Worm (Caenorhabditis elegans) whole organism, L1 larva: Measurements from ENCODE around the gene txt-18.
A peak's percentile ranks its signal among the peaks of the same experiment; 100 is the strongest.

ENCODE experiments used
- C04F5.9 ChIP-seq: sonication (generic microtip); optimal IDR thresholded peaks from 2 replicates; lab custom pipeline; 2016; ENCODE audit warnings: missing genetic modification characterization, missing compliant biosample characterization
- C34B4.2 ChIP-seq: sonication (generic microtip); optimal IDR thresholded peaks from 2 replicates; lab custom pipeline; 2017; ENCODE audit warnings: mild to moderate bottlenecking, missing genetic modification characterization, missing compliant biosample characterization
- aha-1 ChIP-seq: fragments of 150-350 bp; optimal IDR thresholded peaks from 2 replicates; lab custom pipeline; 2014; ENCODE audit warnings: missing biosample characterization, missing genetic modification characterization
- aly-2 ChIP-seq: fragments of 150-350 bp; optimal IDR thresholded peaks from 2 replicates; lab custom pipeline; 2014; ENCODE audit warnings: missing biosample characterization, missing genetic modification characterization
- ceh-88 ChIP-seq: fragments of 200-800 bp; sonication (Bioruptor generic); IDR thresholded peaks from 2 replicates; pipeline ENCODE4 v1.3.6; 2022; ENCODE audit warnings: missing genetic modification characterization, missing compliant biosample characterization
- dpl-1 ChIP-seq, 3 experiments: fragments of 150-350 bp in 2 of 3; sonication (generic microtip) in 1 of 3; optimal IDR thresholded peaks; 2 replicates each; lab custom pipeline; 2014 to 2017; ENCODE audit warnings: missing biosample characterization in 3 of 3, missing genetic modification characterization in 3 of 3, missing genetic modification reagents in 3 of 3
- efl-1 ChIP-seq, 4 experiments: fragments of 150-350 bp; optimal IDR thresholded peaks in 3 of 4; peaks in 1 of 4; 1 replicate in 1 of 4; 2 replicates in 3 of 4; lab custom pipeline; 2014; ENCODE audit warnings: missing biosample characterization in 2 of 4, missing genetic modification characterization in 2 of 4, missing genetic modification reagents in 2 of 4
- efl-3 ChIP-seq: fragments of 200-800 bp; sonication (Bioruptor generic); optimal IDR thresholded peaks from 2 replicates; lab custom pipeline; 2018; ENCODE audit warnings: mild to moderate bottlenecking, missing genetic modification characterization, missing compliant biosample characterization
- egl-13 ChIP-seq: sonication (generic microtip); optimal IDR thresholded peaks from 2 replicates; lab custom pipeline; 2016; ENCODE audit warnings: missing genotype, missing genetic modification reagents, missing genetic modification characterization, missing compliant biosample characterization
- ets-5 ChIP-seq: fragments of 200-800 bp; sonication (Bioruptor generic); IDR thresholded peaks from 2 replicates; pipeline ENCODE4 v1.3.6; 2022; ENCODE audit warnings: missing genetic modification characterization, missing compliant biosample characterization
- fkh-10 ChIP-seq: sonication (generic microtip); optimal IDR thresholded peaks from 2 replicates; lab custom pipeline; 2017; ENCODE audit warnings: missing biosample characterization, missing genetic modification reagents, missing genetic modification characterization
- fkh-8 ChIP-seq: sonication (generic microtip); optimal IDR thresholded peaks from 2 replicates; lab custom pipeline; 2016; ENCODE audit warnings: mild to moderate bottlenecking, missing genetic modification characterization, missing compliant biosample characterization
- fos-1 ChIP-seq: fragments of 150-350 bp; optimal IDR thresholded peaks from 2 replicates; lab custom pipeline; 2014; ENCODE audit warnings: missing biosample characterization, missing genetic modification characterization
- grh-1 ChIP-seq: fragments of 200-800 bp; sonication (Bioruptor generic); IDR thresholded peaks from 2 replicates; pipeline ENCODE4 v1.3.6; 2022; ENCODE audit warnings: missing genetic modification reagents, missing genetic modification characterization, missing compliant biosample characterization
- hlh-17 ChIP-seq: fragments of 200-800 bp; sonication (Bioruptor generic); optimal IDR thresholded peaks from 2 replicates; lab custom pipeline; 2018; ENCODE audit warnings: missing genetic modification characterization, mild to moderate bottlenecking, missing compliant biosample characterization, moderate library complexity, borderline replicate concordance
- hpl-2 ChIP-seq: fragments of 150-350 bp; optimal IDR thresholded peaks from 2 replicates; lab custom pipeline; 2014; ENCODE audit warnings: missing biosample characterization, missing genetic modification reagents, missing genetic modification characterization
- isw-1 ChIP-seq: fragments of 200-800 bp; sonication (Bioruptor generic); IDR thresholded peaks from 2 replicates; pipeline ENCODE4 v1.3.6; 2022; ENCODE audit warnings: missing genetic modification characterization, missing compliant biosample characterization
- jun-1 ChIP-seq: fragments of 150-350 bp; optimal IDR thresholded peaks from 2 replicates; lab custom pipeline; 2014; ENCODE audit warnings: missing biosample characterization, missing genetic modification reagents, missing genetic modification characterization
- lin-14 ChIP-seq: fragments of 200-800 bp; sonication (Bioruptor generic); optimal IDR thresholded peaks from 2 replicates; lab custom pipeline; 2018; ENCODE audit warnings: mild to moderate bottlenecking, missing genetic modification characterization, moderate library complexity, missing compliant biosample characterization
- lin-15B ChIP-seq: fragments of 150-350 bp; sonication (generic microtip); optimal IDR thresholded peaks from 3 replicates; lab custom pipeline; 2014; ENCODE audit warnings: missing biosample characterization, missing genetic modification characterization
- lin-35 ChIP-seq, 2 experiments: fragments of 150-350 bp; optimal IDR thresholded peaks; 2 replicates each; lab custom pipeline; 2014; ENCODE audit warnings: missing biosample characterization in 2 of 2, missing genetic modification characterization in 2 of 2, missing genetic modification reagents in 2 of 2
- lin-39 ChIP-seq: fragments of 150-350 bp; optimal IDR thresholded peaks from 2 replicates; lab custom pipeline; 2014; ENCODE audit warnings: missing biosample characterization, missing genetic modification reagents, missing genetic modification characterization
- lir-3 ChIP-seq: sonication (generic microtip); optimal IDR thresholded peaks from 2 replicates; lab custom pipeline; 2016; ENCODE audit warnings: mild to moderate bottlenecking, missing genetic modification characterization, moderate library complexity, missing compliant biosample characterization; ENCODE audit not compliant: poor library complexity
- lsy-2 ChIP-seq, 2 experiments: fragments of 150-350 bp; optimal IDR thresholded peaks; 2 replicates each; lab custom pipeline; 2014; ENCODE audit warnings: missing biosample characterization in 2 of 2, missing genetic modification characterization in 2 of 2
- mep-1 ChIP-seq: fragments of 150-350 bp; optimal IDR thresholded peaks from 2 replicates; lab custom pipeline; 2014; ENCODE audit warnings: missing biosample characterization, missing genetic modification characterization
- nhr-11 ChIP-seq: fragments of 150-350 bp; optimal IDR thresholded peaks from 2 replicates; lab custom pipeline; 2014; ENCODE audit warnings: missing biosample characterization, missing genetic modification characterization
- nhr-12 ChIP-seq: sonication (generic microtip); optimal IDR thresholded peaks from 2 replicates; lab custom pipeline; 2017; ENCODE audit warnings: missing biosample characterization, missing genetic modification characterization
- nhr-20 ChIP-seq: sonication (generic microtip); optimal IDR thresholded peaks from 2 replicates; lab custom pipeline; 2016; ENCODE audit warnings: mild to moderate bottlenecking, missing genetic modification characterization, missing compliant biosample characterization
- nhr-28 ChIP-seq: fragments of 150-350 bp; optimal IDR thresholded peaks from 2 replicates; lab custom pipeline; 2014; ENCODE audit warnings: missing biosample characterization, missing genetic modification characterization
- nhr-47 ChIP-seq: sonication (generic microtip); optimal IDR thresholded peaks from 2 replicates; lab custom pipeline; 2016; ENCODE audit warnings: mild to moderate bottlenecking, missing genetic modification characterization, moderate library complexity, missing compliant biosample characterization
- nhr-71 ChIP-seq: sonication (generic microtip); optimal IDR thresholded peaks from 2 replicates; lab custom pipeline; 2016; ENCODE audit warnings: mild to moderate bottlenecking, missing genetic modification characterization, moderate library complexity, missing compliant biosample characterization
- nhr-85 ChIP-seq: sonication (generic microtip); peaks from one replicate; lab custom pipeline; 2016; ENCODE audit warnings: missing genetic modification characterization, inconsistent platforms, missing compliant biosample characterization
- nhr-90 ChIP-seq: sonication (generic microtip); optimal IDR thresholded peaks from 2 replicates; lab custom pipeline; 2016; ENCODE audit warnings: mild to moderate bottlenecking, missing genetic modification characterization, missing compliant biosample characterization; ENCODE audit not compliant: poor library complexity
- pag-3 ChIP-seq: sonication (generic microtip); optimal IDR thresholded peaks from 2 replicates; lab custom pipeline; 2017; ENCODE audit warnings: missing genetic modification characterization, mild to moderate bottlenecking, missing compliant biosample characterization, antibody characterized with exemption, borderline replicate concordance; ENCODE audit not compliant: insufficient read depth
- pax-3 ChIP-seq: fragments of 200-800 bp; sonication (Bioruptor generic); optimal IDR thresholded peaks from 2 replicates; lab custom pipeline; 2018; ENCODE audit warnings: mild to moderate bottlenecking, missing genetic modification characterization, moderate library complexity, missing compliant biosample characterization
- rnt-1 ChIP-seq: sonication (generic microtip); optimal IDR thresholded peaks from 2 replicates; lab custom pipeline; 2016; ENCODE audit warnings: mild to moderate bottlenecking, missing genetic modification characterization, moderate library complexity, missing compliant biosample characterization
- skn-1 ChIP-seq: fragments of 150-350 bp; optimal IDR thresholded peaks from 2 replicates; lab custom pipeline; 2014; ENCODE audit warnings: missing biosample characterization, missing genetic modification characterization
- snu-23 ChIP-seq: sonication (generic microtip); optimal IDR thresholded peaks from 2 replicates; lab custom pipeline; 2016; ENCODE audit warnings: missing genetic modification characterization, missing compliant biosample characterization
- sox-4 ChIP-seq: sonication (generic microtip); optimal IDR thresholded peaks from 2 replicates; lab custom pipeline; 2016; ENCODE audit warnings: missing genetic modification characterization, missing compliant biosample characterization
- sptf-1 ChIP-seq: fragments of 150-350 bp; optimal IDR thresholded peaks from 2 replicates; lab custom pipeline; 2014; ENCODE audit warnings: missing biosample characterization, missing genetic modification characterization
- sup-37 ChIP-seq: fragments of 200-800 bp; sonication (Bioruptor generic); optimal IDR thresholded peaks from 2 replicates; lab custom pipeline; 2018; ENCODE audit warnings: mild to moderate bottlenecking, missing genetic modification characterization, missing compliant biosample characterization
- swsn-7 ChIP-seq: sonication (generic microtip); optimal IDR thresholded peaks from 2 replicates; lab custom pipeline; 2016; ENCODE audit warnings: missing genetic modification characterization, missing compliant biosample characterization
- tlp-1 ChIP-seq: fragments of 150-350 bp; optimal IDR thresholded peaks from 2 replicates; lab custom pipeline; 2014; ENCODE audit warnings: missing biosample characterization, missing genetic modification characterization
- unc-30 ChIP-seq: sonication (generic microtip); optimal IDR thresholded peaks from 2 replicates; lab custom pipeline; 2017; ENCODE audit warnings: missing biosample characterization, missing genetic modification characterization
- unc-98 ChIP-seq: fragments of 200-800 bp; sonication (Bioruptor generic); IDR thresholded peaks from 2 replicates; pipeline ENCODE4 v1.3.6; 2022; ENCODE audit warnings: missing genetic modification characterization, missing compliant biosample characterization
- vab-15 ChIP-seq: sonication (generic microtip); optimal IDR thresholded peaks from 2 replicates; lab custom pipeline; 2017; ENCODE audit warnings: missing genotype, mild to moderate bottlenecking, missing genetic modification characterization, missing compliant biosample characterization
- xbp-1 ChIP-seq: sonication (generic microtip); optimal IDR thresholded peaks from 2 replicates; lab custom pipeline; 2016; ENCODE audit warnings: missing genetic modification characterization, missing compliant biosample characterization
- ztf-11 ChIP-seq, 2 experiments: sonication (generic microtip); optimal IDR thresholded peaks; 2 replicates each; lab custom pipeline; 2016 to 2017; ENCODE audit warnings: missing genetic modification characterization in 2 of 2, missing biosample characterization in 1 of 2, missing compliant biosample characterization in 1 of 2
- ztf-4 ChIP-seq: fragments of 150-350 bp; optimal IDR thresholded peaks from 2 replicates; lab custom pipeline; 2014; ENCODE audit warnings: missing biosample characterization, missing genetic modification characterization

txt-18 gene

DNA sequence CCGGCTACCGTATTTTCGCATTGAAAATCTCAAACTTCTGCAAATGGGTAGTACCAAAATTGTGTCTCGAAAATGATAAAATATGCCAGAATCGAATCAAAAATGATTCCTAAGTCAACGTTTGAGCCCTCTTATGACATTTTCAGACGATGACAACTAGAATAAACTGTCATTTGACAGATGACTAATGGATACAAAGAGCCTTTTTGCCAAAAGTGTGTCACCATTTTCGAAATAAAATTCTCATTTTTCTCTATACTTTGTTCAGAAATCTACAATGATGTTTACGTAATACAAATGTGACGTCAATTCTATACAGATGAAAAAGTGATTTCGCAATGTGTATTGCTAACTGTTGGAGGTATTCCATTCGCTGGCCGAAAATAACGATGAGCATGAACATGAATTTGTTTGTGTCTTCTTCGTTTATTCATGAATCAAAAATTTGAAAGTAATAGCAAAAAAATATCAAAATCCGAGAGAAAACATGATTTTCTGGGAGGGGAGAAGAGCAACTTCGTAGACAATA, 2.7 kb downstream of the txt-18 start (continued):
- TF ChIP-seq hlh-17 (GFP tag; lab: Kevin White, UChicago) (no peak), fos-1 (tag; lab: Kevin White, UChicago) (peak; percentile 73), hpl-2 (peak; percentile 80), unc-98 (GFP tag; lab: Robert Waterston, UW) (0 out of 2 replicates have a peak, but pooled peaks have one; percentile 6), efl-1 (optimal IDR thresholded peaks at IDR 0.05; lab: Kevin White, UChicago) (peak; percentile 16 to 57), efl-1 (GFP tag; optimal IDR thresholded peaks at IDR 0.05 in 1 of 2; lab: Kevin White, UChicago) (no peak), lin-39 (tag; lab: Kevin White, UChicago) (no peak), egl-13 (tag; lab: Kevin White, UChicago) (no peak), nhr-28 (no peak), fkh-8 (peak; percentile 71), lsy-2 (tag; optimal IDR thresholded peaks at IDR 0.05; lab: Kevin White, UChicago) (peak; percentile 53 to 63), dpl-1 (GFP tag; optimal IDR thresholded peaks at IDR 0.05; lab: Kevin White, UChicago) (peak in 2 of 3 experiments; percentile 24 to 33), pax-3 (tag; lab: Kevin White, UChicago) (peak; percentile 68), nhr-85 (tag; lab: Kevin White, UChicago) (peak; percentile 76), swsn-7 (tag; lab: Kevin White, UChicago) (peak; percentile 33), xbp-1 (tag; lab: Kevin White, UChicago) (peak; percentile 27), C04F5.9 (tag; lab: Kevin White, UChicago) (peak; percentile 5), lin-14 (GFP tag; lab: Kevin White, UChicago) (peak; percentile 49), pag-3 (no peak), rnt-1 (tag; lab: Kevin White, UChicago) (no peak), grh-1 (0 out of 2 replicates have a peak, but pooled peaks have one; percentile 13), lin-35 (GFP tag; optimal IDR thresholded peaks at IDR 0.05; lab: Kevin White, UChicago) (peak in 1 of 2 experiments; percentile 66), nhr-47 (tag; lab: Kevin White, UChicago) (peak; percentile 61), sptf-1 (tag; lab: Kevin White, UChicago) (no peak), C34B4.2 (tag; lab: Kevin White, UChicago) (no peak), jun-1 (tag; lab: Kevin White, UChicago) (no peak), nhr-20 (tag; lab: Kevin White, UChicago) (peak; percentile 56), lir-3 (tag; lab: Kevin White, UChicago) (peak; percentile 48), snu-23 (GFP tag; lab: Kevin White, UChicago) (peak; percentile 70), skn-1 (tag; lab: Kevin White, UChicago) (peak; percentile 57), efl-3 (GFP tag; lab: Kevin White, UChicago) (no peak), ztf-4 (peak; percentile 86)

DNA sequence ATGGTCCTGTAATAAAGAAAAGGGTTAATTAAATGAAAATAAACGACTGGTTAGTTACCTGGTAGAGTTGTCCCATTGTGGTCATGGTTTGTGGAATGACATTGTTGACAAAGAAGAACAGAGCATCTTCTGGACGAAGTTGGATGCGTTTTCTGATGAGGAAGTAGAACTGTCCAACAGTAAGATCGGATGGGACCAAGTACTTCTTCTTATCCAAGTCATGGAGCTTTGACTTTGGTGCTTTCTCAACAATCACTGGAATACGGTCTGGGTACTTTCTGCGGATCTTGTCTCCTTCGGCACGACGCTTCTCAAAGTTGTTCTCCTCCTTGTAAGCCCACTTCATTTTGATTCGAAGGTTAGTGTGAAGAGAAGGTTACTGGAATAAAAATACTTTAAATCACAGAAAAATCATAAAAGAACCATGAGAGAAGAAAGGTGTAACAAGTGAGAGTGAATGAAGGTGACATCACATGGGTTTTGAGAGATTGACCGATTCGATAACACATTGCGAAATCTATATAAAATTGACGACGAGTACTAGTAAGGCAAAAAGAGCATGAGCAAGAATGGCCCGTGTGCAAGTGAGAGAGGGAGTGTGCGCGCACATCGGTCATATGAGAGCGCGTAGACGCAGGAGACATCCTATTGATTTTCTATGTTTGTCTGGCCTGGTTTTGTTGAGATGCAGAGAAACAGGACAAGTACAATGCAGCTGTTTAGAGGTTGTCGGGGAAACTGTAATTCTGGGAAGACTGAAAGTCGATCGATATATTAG, 3.7 kb downstream of the txt-18 start, which contains the start of gene lgg-1:
TSS of gene lgg-1 (minus strand) at position 379 of the 778 bp plus-strand sequence.
- peak in 1 of 2 experiments; percentile 39 for TF ChIP-seq ztf-11 (tag; optimal IDR thresholded peaks at IDR 0.05; lab: Kevin White, UChicago)
- no peak for TF ChIP-seq ceh-88 (GFP tag; lab: Robert Waterston, UW)
- TF ChIP-seq nhr-71 = peak; percentile 78
- TF ChIP-seq isw-1 (GFP tag; lab: Robert Waterston, UW) = peak; percentile 49
- no peak for TF ChIP-seq aha-1 (tag; lab: Kevin White, UChicago)
- TF ChIP-seq sox-4 = no peak
- TF ChIP-seq unc-30 (tag; lab: Kevin White, UChicago) = no peak
- no peak for TF ChIP-seq aly-2 (tag; lab: Kevin White, UChicago)
- peak; percentile 47 for TF ChIP-seq egl-13 (tag; lab: Kevin White, UChicago)
- no peak for TF ChIP-seq ets-5 (GFP tag; lab: Robert Waterston, UW)
- peak; percentile 68 for TF ChIP-seq vab-15 (tag; lab: Kevin White, UChicago)
- TF ChIP-seq lin-15B (tag; lab: Kevin White, UChicago) = no peak
- TF ChIP-seq nhr-28 = no peak
- no peak for TF ChIP-seq grh-1
- peak; percentile 25 for TF ChIP-seq nhr-90 (tag; lab: Kevin White, UChicago)
- peak; percentile 23 for TF ChIP-seq fkh-10 (GFP tag; lab: Kevin White, UChicago)
- peak; percentile 77 for TF ChIP-seq mep-1 (tag; lab: Kevin White, UChicago)
- TF ChIP-seq nhr-11 (tag; lab: Kevin White, UChicago) = no peak
- TF ChIP-seq tlp-1 = no peak
- no peak for TF ChIP-seq nhr-12 (tag; lab: Kevin White, UChicago)
- TF ChIP-seq jun-1 (tag; lab: Kevin White, UChicago) = peak; percentile 67
- TF ChIP-seq sup-37 (GFP tag; lab: Kevin White, UChicago) = peak; percentile 35
